Worm (Caenorhabditis elegans) whole organism, L2 larva: Measurements from ENCODE around the gene F19B10.10.

Source experiments
- alr-1 ChIP-seq: fragments of 150-350 bp; optimal IDR thresholded peaks from 2 replicates; lab custom pipeline; 2014; ENCODE audit warnings: missing biosample characterization, missing genetic modification characterization
- ama-1 ChIP-seq: fragments of 150-350 bp; optimal IDR thresholded peaks from 2 replicates; lab custom pipeline; 2018; ENCODE audit warnings: inconsistent platforms
- dmd-4 ChIP-seq: sonication (generic microtip); optimal IDR thresholded peaks from 2 replicates; lab custom pipeline; 2017; ENCODE audit warnings: missing biosample characterization, missing genetic modification characterization
- mdl-1 ChIP-seq, 2 experiments: fragments of 150-350 bp in 1 of 2; sonication (generic microtip) in 1 of 2; optimal IDR thresholded peaks; 2 replicates each; lab custom pipeline; 2017; ENCODE audit warnings: missing biosample characterization in 2 of 2, missing genetic modification characterization in 2 of 2
- nhr-10 ChIP-seq: sonication (generic microtip); optimal IDR thresholded peaks from 2 replicates; lab custom pipeline; 2017; ENCODE audit warnings: missing biosample characterization, missing genetic modification characterization
- nhr-11 ChIP-seq: fragments of 150-350 bp; optimal IDR thresholded peaks from 2 replicates; lab custom pipeline; 2014; ENCODE audit warnings: missing biosample characterization, missing genetic modification characterization
- snpc-4 ChIP-seq: fragments of 150-350 bp; optimal IDR thresholded peaks from 2 replicates; lab custom pipeline; 2014; ENCODE audit warnings: missing biosample characterization, missing genetic modification characterization
- unc-39 ChIP-seq: fragments of 150-350 bp; optimal IDR thresholded peaks from 2 replicates; lab custom pipeline; 2014; ENCODE audit warnings: missing biosample characterization, missing genetic modification characterization
- unc-62 ChIP-seq: fragments of 150-350 bp; optimal IDR thresholded peaks from 2 replicates; lab custom pipeline; 2014; ENCODE audit warnings: missing biosample characterization, missing genetic modification reagents, missing genetic modification characterization

- TF ChIP-seq nhr-10 (tag; lab: Kevin White, UChicago), result no peak
- no peak for TF ChIP-seq snpc-4 (tag; lab: Kevin White, UChicago)
- no peak for TF ChIP-seq unc-39 (tag; lab: Kevin White, UChicago)
- TF ChIP-seq mdl-1 (tag; optimal IDR thresholded peaks at IDR 0.05; lab: Kevin White, UChicago), result no peak
- no peak for TF ChIP-seq dmd-4
- no peak for TF ChIP-seq unc-62 (GFP tag; lab: Kevin White, UChicago)
- no peak for TF ChIP-seq nhr-11
- no peak for TF ChIP-seq alr-1 (tag; lab: Kevin White, UChicago)
- TF ChIP-seq ama-1 (lab: Kevin White, UChicago), result no peak
These were observed 2.2 kb downstream of the F19B10.10 start for ce11 chrII:3678978-3679377.
